Worm (Caenorhabditis elegans) whole organism, L4 larva: ENCODE measurements around the gene fbxa-139.
"Not testable (repeated sequence)": the region's sequence is repeated elsewhere in the genome, so short reads cannot be mapped to it uniquely, and the experiment has no call there.

ENCODE experiments used
- D1046.2 ChIP-seq: fragments of 200-800 bp; sonication (Bioruptor generic); IDR thresholded peaks from 2 replicates; pipeline ENCODE4 v1.3.6; 2022; ENCODE audit warnings: missing genetic modification characterization, missing compliant biosample characterization
- F10B5.3 ChIP-seq: sonication (generic microtip); optimal IDR thresholded peaks from 2 replicates; lab custom pipeline; 2016; ENCODE audit warnings: mild to moderate bottlenecking, missing genetic modification characterization, missing compliant biosample characterization
- F37D6.2 ChIP-seq: sonication (generic microtip); optimal IDR thresholded peaks from 2 replicates; lab custom pipeline; 2016; ENCODE audit warnings: mild to moderate bottlenecking, missing genetic modification characterization, missing compliant biosample characterization
- T26A8.4 ChIP-seq: fragments of 200-800 bp; sonication (Bioruptor generic); IDR thresholded peaks from 2 replicates; pipeline ENCODE4 v1.3.6; 2022; ENCODE audit warnings: missing genetic modification characterization, missing compliant biosample characterization
- Y48G9A.11 ChIP-seq: fragments of 200-800 bp; sonication (Bioruptor generic); IDR thresholded peaks from 2 replicates; pipeline ENCODE4 v1.3.6; 2022; ENCODE audit warnings: missing genetic modification reagents, missing genetic modification characterization, missing compliant biosample characterization
- Y75B8A.6 ChIP-seq: fragments of 200-800 bp; sonication (Bioruptor generic); IDR thresholded peaks from 2 replicates; pipeline ENCODE4 v1.3.6; 2022; ENCODE audit warnings: missing genetic modification reagents, missing genetic modification characterization, missing compliant biosample characterization
- ZK337.2 ChIP-seq: fragments of 200-800 bp; sonication (Bioruptor generic); IDR thresholded peaks from 2 replicates; pipeline ENCODE4 v1.3.6; 2022; ENCODE audit warnings: missing genetic modification reagents, missing genetic modification characterization, missing compliant biosample characterization
- aha-1 ChIP-seq: fragments of 150-350 bp; peaks from one replicate; lab custom pipeline; 2014; ENCODE audit warnings: missing biosample characterization, missing genetic modification characterization
- ceh-20 ChIP-seq: fragments of 200-800 bp; sonication (Bioruptor generic); IDR thresholded peaks from 2 replicates; pipeline ENCODE4 v1.3.6; 2022; ENCODE audit warnings: missing genetic modification reagents, missing genetic modification characterization, missing compliant biosample characterization
- ceh-44 ChIP-seq: fragments of 200-800 bp; sonication (Bioruptor generic); IDR thresholded peaks from 2 replicates; pipeline ENCODE4 v1.3.6; 2022; ENCODE audit warnings: missing genetic modification reagents, missing genetic modification characterization, missing compliant biosample characterization
- ctbp-1 ChIP-seq: fragments of 200-800 bp; sonication (Bioruptor generic); IDR thresholded peaks from 2 replicates; pipeline ENCODE4 v1.3.6; 2022; ENCODE audit warnings: missing genetic modification reagents, missing genetic modification characterization, missing compliant biosample characterization
- dmd-6 ChIP-seq: fragments of 200-800 bp; sonication (Bioruptor generic); IDR thresholded peaks from 2 replicates; pipeline ENCODE4 v1.3.6; 2022; ENCODE audit warnings: missing genetic modification reagents, missing genetic modification characterization, missing compliant biosample characterization
- dmd-9 ChIP-seq: fragments of 200-800 bp; sonication (Bioruptor generic); IDR thresholded peaks from 2 replicates; pipeline ENCODE4 v1.3.6; 2022; ENCODE audit warnings: missing genetic modification reagents, missing genetic modification characterization, missing compliant biosample characterization
- dpl-1 ChIP-seq: fragments of 150-350 bp; optimal IDR thresholded peaks from 2 replicates; lab custom pipeline; 2014; ENCODE audit warnings: missing biosample characterization, missing genetic modification reagents, missing genetic modification characterization
- duxl-1 ChIP-seq: sonication (generic microtip); optimal IDR thresholded peaks from 2 replicates; lab custom pipeline; 2016; ENCODE audit warnings: mild to moderate bottlenecking, missing genetic modification characterization, moderate library complexity, missing compliant biosample characterization; ENCODE audit not compliant: poor library complexity
- dve-1 ChIP-seq: sonication (generic microtip); optimal IDR thresholded peaks from 2 replicates; lab custom pipeline; 2017; ENCODE audit warnings: antibody characterized with exemption, mild to moderate bottlenecking, missing genetic modification characterization, missing compliant biosample characterization; ENCODE audit not compliant: insufficient read depth
- hif-1 ChIP-seq, 2 experiments: sonication (generic microtip); optimal IDR thresholded peaks; 2 replicates each; lab custom pipeline; 2016 to 2017; ENCODE audit warnings: missing compliant biosample characterization in 2 of 2, missing genetic modification characterization in 2 of 2, missing genetic modification reagents in 2 of 2, missing genotype in 2 of 2, mild to moderate bottlenecking in 1 of 2
- hlh-11 ChIP-seq: fragments of 200-800 bp; sonication (Bioruptor generic); optimal IDR thresholded peaks from 2 replicates; lab custom pipeline; 2018; ENCODE audit warnings: mild to moderate bottlenecking, missing genetic modification characterization, missing compliant biosample characterization
- hlh-30 ChIP-seq: sonication (generic microtip); optimal IDR thresholded peaks from 2 replicates; lab custom pipeline; 2017; ENCODE audit warnings: antibody characterized with exemption, mild to moderate bottlenecking, missing genetic modification characterization, missing compliant biosample characterization; ENCODE audit not compliant: insufficient read depth
- hmg-1.1 ChIP-seq: fragments of 200-800 bp; sonication (Bioruptor generic); IDR thresholded peaks from 2 replicates; pipeline ENCODE4 v1.3.6; 2022; ENCODE audit warnings: missing genetic modification reagents, missing genetic modification characterization, missing compliant biosample characterization
- lin-29 ChIP-seq: fragments of 200-800 bp; sonication (Bioruptor generic); IDR thresholded peaks from 2 replicates; pipeline ENCODE4 v1.3.6; 2022; ENCODE audit warnings: missing genetic modification reagents, missing genetic modification characterization, missing compliant biosample characterization
- lin-38 ChIP-seq: fragments of 200-800 bp; sonication (Bioruptor generic); IDR thresholded peaks from 2 replicates; pipeline ENCODE4 v1.3.6; 2022; ENCODE audit warnings: missing genetic modification reagents, missing genetic modification characterization, missing compliant biosample characterization
- lsy-2 ChIP-seq, 2 experiments: fragments of 150-350 bp in 1 of 2; sonication (generic microtip) in 1 of 2; optimal IDR thresholded peaks; 2 replicates each; lab custom pipeline; 2014 to 2017; ENCODE audit warnings: missing biosample characterization in 2 of 2, missing genetic modification characterization in 2 of 2
- madf-5 ChIP-seq, 2 experiments: fragments of 200-800 bp; sonication (Bioruptor generic); IDR thresholded peaks; 2 replicates each; pipeline ENCODE4 v1.3.6; 2022; ENCODE audit warnings: missing compliant biosample characterization in 2 of 2, missing genetic modification characterization in 2 of 2
- madf-9 ChIP-seq: fragments of 200-800 bp; sonication (Bioruptor generic); conservative IDR thresholded peaks from 2 replicates; pipeline ENCODE4 v1.3.6; 2022; ENCODE audit warnings: missing genetic modification reagents, missing genetic modification characterization, missing compliant biosample characterization
- mdl-1 ChIP-seq, 2 experiments: fragments of 150-350 bp in 1 of 2; sonication (generic microtip) in 1 of 2; optimal IDR thresholded peaks; 2 replicates each; lab custom pipeline; 2014 to 2017; ENCODE audit warnings: missing biosample characterization in 2 of 2, missing genetic modification characterization in 2 of 2
- mdt-29 ChIP-seq: fragments of 200-800 bp; sonication (Bioruptor generic); IDR thresholded peaks from 2 replicates; pipeline ENCODE4 v1.3.6; 2022; ENCODE audit warnings: missing genetic modification reagents, missing genetic modification characterization, missing compliant biosample characterization
- mes-2 ChIP-seq: sonication (generic microtip); optimal IDR thresholded peaks from 2 replicates; lab custom pipeline; 2016; ENCODE audit warnings: missing genotype, mild to moderate bottlenecking, missing genetic modification characterization, missing compliant biosample characterization; ENCODE audit not compliant: poor library complexity, severe bottlenecking
- mxl-3 ChIP-seq: fragments of 200-800 bp; sonication (Bioruptor generic); optimal IDR thresholded peaks from 2 replicates; lab custom pipeline; 2018; ENCODE audit warnings: mild to moderate bottlenecking, missing genetic modification characterization, missing compliant biosample characterization
- nhr-102 ChIP-seq: sonication (generic microtip); optimal IDR thresholded peaks from 2 replicates; lab custom pipeline; 2016; ENCODE audit warnings: mild to moderate bottlenecking, missing genetic modification characterization, moderate library complexity, missing compliant biosample characterization
- nhr-11 ChIP-seq: fragments of 150-350 bp; optimal IDR thresholded peaks from 2 replicates; lab custom pipeline; 2014; ENCODE audit warnings: missing biosample characterization, missing genetic modification characterization
- nhr-28 ChIP-seq: fragments of 150-350 bp; optimal IDR thresholded peaks from 2 replicates; lab custom pipeline; 2014; ENCODE audit warnings: missing biosample characterization, missing genetic modification characterization
- nhr-42 ChIP-seq: fragments of 200-800 bp; sonication (Bioruptor generic); IDR thresholded peaks from 2 replicates; pipeline ENCODE4 v1.3.6; 2022; ENCODE audit warnings: missing genetic modification characterization, missing compliant biosample characterization
- nhr-48 ChIP-seq: sonication (generic microtip); optimal IDR thresholded peaks from 2 replicates; lab custom pipeline; 2016; ENCODE audit warnings: mild to moderate bottlenecking, missing genetic modification characterization, missing compliant biosample characterization
- nhr-77 ChIP-seq: fragments of 150-350 bp; optimal IDR thresholded peaks from 2 replicates; lab custom pipeline; 2014; ENCODE audit warnings: missing biosample characterization, missing genetic modification characterization
- php-3 ChIP-seq: fragments of 200-800 bp; sonication (Bioruptor generic); IDR thresholded peaks from 2 replicates; pipeline ENCODE4 v1.3.6; 2022; ENCODE audit warnings: missing genetic modification reagents, missing genetic modification characterization, missing compliant biosample characterization
- rbr-2 ChIP-seq: sonication (generic microtip); optimal IDR thresholded peaks from 2 replicates; lab custom pipeline; 2016; ENCODE audit warnings: missing genotype, missing genetic modification characterization, missing compliant biosample characterization
- spr-1 ChIP-seq: sonication (generic microtip); optimal IDR thresholded peaks from 2 replicates; lab custom pipeline; 2016; ENCODE audit warnings: mild to moderate bottlenecking, missing genetic modification characterization, missing compliant biosample characterization
- spr-3 ChIP-seq: fragments of 200-800 bp; sonication (Bioruptor generic); optimal IDR thresholded peaks from 2 replicates; lab custom pipeline; 2018; ENCODE audit warnings: mild to moderate bottlenecking, missing genetic modification characterization, missing compliant biosample characterization
- tra-1 ChIP-seq: fragments of 200-800 bp; sonication (Bioruptor generic); IDR thresholded peaks from 2 replicates; pipeline ENCODE4 v1.3.6; 2022; ENCODE audit warnings: missing genetic modification reagents, missing genetic modification characterization, missing compliant biosample characterization
- unc-130 ChIP-seq: sonication (generic microtip); optimal IDR thresholded peaks from 2 replicates; lab custom pipeline; 2016; ENCODE audit warnings: missing genetic modification reagents, missing genetic modification characterization, missing compliant biosample characterization
- vab-7 ChIP-seq: fragments of 200-800 bp; sonication (Bioruptor generic); IDR thresholded peaks from 2 replicates; pipeline ENCODE4 v1.3.6; 2022; ENCODE audit warnings: missing genetic modification reagents, missing genetic modification characterization, missing compliant biosample characterization
- zfp-2 ChIP-seq: sonication (generic microtip); optimal IDR thresholded peaks from 2 replicates; lab custom pipeline; 2016; ENCODE audit warnings: mild to moderate bottlenecking, missing genetic modification characterization, missing compliant biosample characterization
- zfp-3 ChIP-seq: fragments of 200-800 bp; sonication (Bioruptor generic); conservative IDR thresholded peaks from 2 replicates; pipeline ENCODE4 v1.3.6; 2022; ENCODE audit warnings: missing genetic modification reagents, missing genetic modification characterization, missing compliant biosample characterization

fbxa-139 gene

DNA sequence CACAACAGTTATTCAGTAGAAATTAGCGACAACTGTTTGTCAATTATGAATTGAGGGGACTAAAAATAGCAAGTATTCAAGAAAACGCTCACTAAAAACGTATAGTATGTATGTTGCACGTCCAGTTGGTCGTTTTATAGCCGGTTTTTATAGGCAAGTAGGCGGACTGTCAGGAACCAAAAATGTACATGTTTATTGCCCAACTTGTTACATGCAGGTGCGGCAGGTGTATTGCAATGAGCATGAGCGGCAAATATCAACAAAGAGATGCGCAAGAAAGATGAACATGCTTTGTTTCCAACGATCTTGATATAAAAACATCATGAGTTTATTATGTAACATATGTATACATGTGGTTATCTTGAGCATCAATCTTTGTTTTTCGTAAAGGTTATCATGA, 5.3 kb upstream of the fbxa-139 start, which contains the start of gene B0391.14:
B0391.14 (minus strand) TSS at position 101 of the 400 bp plus-strand sequence.
- TF ChIP-seq hlh-30 (tag; lab: Kevin White, UChicago); mes-2 (tag; lab: Kevin White, UChicago); tra-1: not testable (repeated sequence)

- TF ChIP-seq hif-1 (tag; optimal IDR thresholded peaks at IDR 0.05; lab: Kevin White, UChicago) (peak in 1 of 2 experiments; percentile 17), ceh-20 (GFP tag; lab: Robert Waterston, UW) (peak; percentile 85), spr-1 (tag; lab: Kevin White, UChicago) (peak; percentile 20), php-3 (GFP tag; lab: Robert Waterston, UW) (peak; percentile 57; the same call in 1 of the 2 replicates), mes-2 (tag; lab: Kevin White, UChicago) (peak; percentile 89), lin-29 (GFP tag; lab: Robert Waterston, UW) (peak; percentile 63; the same call in 1 of the 2 replicates), unc-130 (GFP tag; lab: Kevin White, UChicago) (peak; percentile 74), hlh-11 (tag; lab: Kevin White, UChicago) (peak; percentile 74), mdl-1 (tag; optimal IDR thresholded peaks at IDR 0.05; lab: Kevin White, UChicago) (peak in 1 of 2 experiments; percentile 16), dve-1 (tag; lab: Kevin White, UChicago) (peak; percentile 74), ceh-44 (GFP tag; lab: Robert Waterston, UW) (peak; percentile 61; the same call in 1 of the 2 replicates), dmd-9 (GFP tag; lab: Robert Waterston, UW) (peak; percentile 88), spr-3 (GFP tag; lab: Kevin White, UChicago) (peak; percentile 25), rbr-2 (peak; percentile 85), hmg-1.1 (GFP tag; lab: Robert Waterston, UW) (peak; percentile 58; the same call in 1 of the 2 replicates), madf-9 (peak; percentile 30; the same call in 1 of the 2 replicates), nhr-48 (tag; lab: Kevin White, UChicago) (peak; percentile 47), ctbp-1 (GFP tag; lab: Robert Waterston, UW) (peak; percentile 69; the same call in 1 of the 2 replicates), lsy-2 (tag; optimal IDR thresholded peaks at IDR 0.05; lab: Kevin White, UChicago) (peak; percentile 85 to 95), zfp-2 (tag; lab: Kevin White, UChicago) (peak; percentile 63), nhr-102 (tag; lab: Kevin White, UChicago) (peak; percentile 79), ZK337.2 (GFP tag; lab: Robert Waterston, UW) (0 out of 2 replicates have a peak, but pooled peaks have one; percentile 28), nhr-77 (peak; percentile 43), vab-7 (GFP tag; lab: Robert Waterston, UW) (0 out of 2 replicates have a peak, but pooled peaks have one; percentile 44), dpl-1 (GFP tag; lab: Kevin White, UChicago) (peak; percentile 57), Y75B8A.6 (GFP tag; lab: Robert Waterston, UW) (0 out of 2 replicates have a peak, but pooled peaks have one; percentile 14), Y48G9A.11 (peak; percentile 86), T26A8.4 (GFP tag; lab: Robert Waterston, UW) (peak; percentile 85), zfp-3 (GFP tag; lab: Robert Waterston, UW) (peak; percentile 91), dmd-6 (peak; percentile 87), mxl-3 (GFP tag; lab: Kevin White, UChicago) (peak; percentile 69), nhr-28 (peak; percentile 55), duxl-1 (tag; lab: Kevin White, UChicago) (peak; percentile 43), F37D6.2 (peak; percentile 96), F10B5.3 (peak; percentile 12), lin-38 (peak; percentile 92), tra-1 (peak; percentile 50; the same call in 1 of the 2 replicates), hlh-30 (tag; lab: Kevin White, UChicago) (peak; percentile 26), nhr-42 (GFP tag; lab: Robert Waterston, UW) (peak; percentile 94), nhr-11 (tag; lab: Kevin White, UChicago) (peak; percentile 2), mdt-29 (GFP tag; lab: Robert Waterston, UW) (peak; percentile 82), madf-5 (GFP tag; IDR thresholded peaks at IDR 0.05; lab: Robert Waterston, UW) (0 out of 4 replicates have a peak, but pooled peaks of 1 of the 2 experiments have one; percentile 42), aha-1 (peak; percentile 16), D1046.2 (GFP tag; lab: Robert Waterston, UW) (peak; percentile 93)
These were observed 4.2 kb downstream of the fbxa-139 start, which contains the start of gene F28F8.7 for ce11 chrV:15590183-15590667. TSS of gene F28F8.7 (minus strand) at chrV:15590617.
